Worm (Caenorhabditis elegans): ENCODE data around the gene dmsr-10.

Gene dmsr-10

ce11 chrV:6817184-6817583 is 15.4 kb upstream of the dmsr-10 start, which contains the start of gene dmsr-14:
TSS of gene dmsr-14 (minus strand) at chrV:6817284.
- TF ChIP-seq ceh-16 (tag; optimal IDR thresholded peaks at IDR 0.05) (no peak), snpc-4 (tag; optimal IDR thresholded peaks at IDR 0.05) (no peak), lin-13 (GFP tag; optimal IDR thresholded peaks at IDR 0.05) (no peak)

ce11 chrV:6813862-6814261 is 12.1 kb upstream of the dmsr-10 start:
- TF ChIP-seq skn-1 (tag; optimal IDR thresholded peaks at IDR 0.05) (no peak), blmp-1 (tag; optimal IDR thresholded peaks at IDR 0.05; ENCODE audit: insufficient read depth) (no peak), elt-1 (tag; optimal IDR thresholded peaks at IDR 0.05) (no peak), mbf-1 (tag; optimal IDR thresholded peaks at IDR 0.05) (no peak), ztf-1 (GFP tag; conservative IDR thresholded peaks at IDR 0.05) (no peak)

ce11 chrV:6811863-6812262 is 10.1 kb upstream of the dmsr-10 start:
- TF ChIP-seq ama-1 (optimal IDR thresholded peaks at IDR 0.05) (no peak), fos-1 (tag; optimal IDR thresholded peaks at IDR 0.05) (peak; percentile 91)

ce11 chrV:6810091-6810490 is 8.3 kb upstream of the dmsr-10 start:
- no peak for TF ChIP-seq sma-9 (GFP tag; optimal IDR thresholded peaks at IDR 0.05)
- no peak for TF ChIP-seq sma-9 (tag; optimal IDR thresholded peaks at IDR 0.05)
- peak; percentile 93 for TF ChIP-seq fos-1 (tag; optimal IDR thresholded peaks at IDR 0.05)
- no peak for TF ChIP-seq nhr-237 (tag; optimal IDR thresholded peaks at IDR 0.05)

ce11 chrV:6808962-6809361 is 7.2 kb upstream of the dmsr-10 start, which contains the start of gene dmsr-16:
TSS of gene dmsr-16 (minus strand) at chrV:6809062.
- TF ChIP-seq mdl-1 (tag; optimal IDR thresholded peaks at IDR 0.05), result no peak
- no peak for TF ChIP-seq snpc-4 (tag; optimal IDR thresholded peaks at IDR 0.05)
- TF ChIP-seq egl-27 (tag; optimal IDR thresholded peaks at IDR 0.05), result no peak
- TF ChIP-seq skn-1 (tag; optimal IDR thresholded peaks at IDR 0.05), result no peak
- no peak for TF ChIP-seq ztf-1 (GFP tag; conservative IDR thresholded peaks at IDR 0.05)
- TF ChIP-seq ceh-16 (tag; optimal IDR thresholded peaks at IDR 0.05), result no peak
- TF ChIP-seq ztf-4 (tag; optimal IDR thresholded peaks at IDR 0.05), result no peak
- TF ChIP-seq gmeb-1 (tag; optimal IDR thresholded peaks at IDR 0.05), result no peak
- no peak for TF ChIP-seq nhr-237 (tag; optimal IDR thresholded peaks at IDR 0.05)

ce11 chrV:6806340-6806739 is 4.6 kb upstream of the dmsr-10 start, which contains the start of gene dmsr-12:
TSS of gene dmsr-12 (minus strand) at chrV:6806440.
- TF ChIP-seq blmp-1 (tag; optimal IDR thresholded peaks at IDR 0.05; ENCODE audit: insufficient read depth) (no peak), ceh-82 (tag; optimal IDR thresholded peaks at IDR 0.05) (no peak), unc-39 (tag; optimal IDR thresholded peaks at IDR 0.05) (no peak), sma-3 (GFP tag; optimal IDR thresholded peaks at IDR 0.05) (no peak)

- no peak for TF ChIP-seq nhr-12 (tag; optimal IDR thresholded peaks at IDR 0.05)
- no peak for TF ChIP-seq lin-39 (tag; optimal IDR thresholded peaks at IDR 0.05)
- TF ChIP-seq unc-55 (GFP tag; optimal IDR thresholded peaks at IDR 0.05), result no peak
- no peak for TF ChIP-seq lsy-2 (tag; optimal IDR thresholded peaks at IDR 0.05)
- TF ChIP-seq mab-5 (tag; optimal IDR thresholded peaks at IDR 0.05), result no peak
- TF ChIP-seq Y55F3AM.14 (GFP tag; optimal IDR thresholded peaks at IDR 0.05), result no peak
- TF ChIP-seq nhr-129 (tag; optimal IDR thresholded peaks at IDR 0.05), result no peak
- no peak for TF ChIP-seq C34F6.9 (tag; optimal IDR thresholded peaks at IDR 0.05)
- TF ChIP-seq mdl-1 (tag; optimal IDR thresholded peaks at IDR 0.05), result no peak
- TF ChIP-seq ztf-4 (tag; optimal IDR thresholded peaks at IDR 0.05), result no peak
- no peak for TF ChIP-seq nhr-10 (tag; optimal IDR thresholded peaks at IDR 0.05)
- TF ChIP-seq sma-9 (GFP tag; optimal IDR thresholded peaks at IDR 0.05), result no peak
- no peak for TF ChIP-seq sma-9 (tag; optimal IDR thresholded peaks at IDR 0.05)
- no peak for TF ChIP-seq sem-4 (tag; optimal IDR thresholded peaks at IDR 0.05)
- TF ChIP-seq lin-11 (tag; optimal IDR thresholded peaks at IDR 0.05), result no peak
- TF ChIP-seq ceh-16 (tag; optimal IDR thresholded peaks at IDR 0.05), result no peak
These were observed 2.2 kb upstream of the dmsr-10 start, which contains the start of gene dmsr-11 for ce11 chrV:6803992-6804391. TSS of gene dmsr-11 (minus strand) at chrV:6804092.
